Fruit fly (Drosophila melanogaster) whole organism: ENCODE data around the gene Trmt6.

ENCODE experiments used
- CG8478 ChIP-seq: fragments of >200 bp; optimal IDR thresholded peaks from 2 replicates; lab custom pipeline; 2018; ENCODE audit warnings: inconsistent platforms
- EcR ChIP-seq, 2 experiments: fragments of >200 bp; optimal IDR thresholded peaks; 2 replicates each; lab custom pipeline; 2017; ENCODE audit warnings: missing biosample characterization in 2 of 2, missing genetic modification characterization in 2 of 2, missing genetic modification reagents in 2 of 2
- usp ChIP-seq: fragments of >200 bp; optimal IDR thresholded peaks from 2 replicates; lab custom pipeline; 2017; ENCODE audit warnings: missing biosample characterization, missing genetic modification characterization, mixed read lengths

DNA sequence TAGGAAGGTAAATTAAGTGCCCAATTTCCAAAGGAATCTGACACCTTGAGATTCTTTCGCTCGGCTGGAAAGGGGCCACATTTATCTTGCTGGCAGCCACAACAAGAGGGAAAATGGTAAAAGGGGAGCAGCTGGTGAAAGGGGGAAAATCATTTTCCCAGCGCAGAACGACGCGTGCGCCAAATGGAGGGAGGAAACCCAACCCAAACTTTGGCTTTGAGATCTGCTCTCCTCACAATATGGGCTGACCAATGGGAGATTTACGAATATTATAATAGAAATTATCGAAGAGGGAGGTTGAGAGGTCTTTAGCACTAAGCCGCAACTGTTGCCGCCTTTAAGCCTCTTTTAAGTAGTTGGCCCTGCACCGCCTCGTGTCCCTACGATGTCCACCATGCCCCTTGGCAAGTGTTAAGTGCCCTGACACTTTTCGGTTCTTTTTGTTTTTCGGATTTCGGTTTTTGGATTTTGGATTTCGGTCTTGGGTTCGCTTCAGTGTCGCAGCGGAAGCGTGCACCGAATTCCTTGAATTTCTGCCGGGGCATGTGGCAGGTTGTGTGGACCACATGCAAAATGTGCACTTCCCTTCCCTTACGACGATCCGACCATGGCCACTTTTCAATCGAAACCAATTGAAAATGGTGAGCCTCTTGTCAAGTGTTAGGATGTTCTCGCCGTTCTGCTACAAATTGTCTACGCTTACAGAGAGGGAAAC, 29.9 kb downstream of the Trmt6 start:
- TF ChIP-seq CG8478 (lab: Kevin White, UChicago) (no peak), usp (GFP tag; lab: Kevin White, UChicago) (no peak), EcR (GFP tag; optimal IDR thresholded peaks at IDR 0.05; lab: Kevin White, UChicago) (no peak)
